Fruit fly (Drosophila melanogaster) whole organism, pupa: ENCODE data around the gene Kots.

Experiments
- CG10348 ChIP-seq: fragments of 200-800 bp; sonication (Bioruptor generic); IDR thresholded peaks from 2 replicates; pipeline ENCODE4 v1.3.6; 2022; ENCODE audit warnings: missing biosample characterization, missing genetic modification characterization
- CG12605 ChIP-seq: fragments of 200-800 bp; sonication (Bioruptor generic); IDR thresholded peaks from 2 replicates; pipeline ENCODE4 v1.3.6; 2022; ENCODE audit warnings: missing biosample characterization, missing genetic modification characterization
- CG13204 ChIP-seq: fragments of 200-800 bp; sonication (Bioruptor generic); optimal IDR thresholded peaks from 2 replicates; lab custom pipeline; 2018; ENCODE audit warnings: missing biosample characterization, mild to moderate bottlenecking, missing genetic modification characterization, moderate library complexity
- CG14655 ChIP-seq: fragments of 200-800 bp; sonication (Bioruptor generic); optimal IDR thresholded peaks from 3 replicates; lab custom pipeline; 2017; ENCODE audit warnings: mild to moderate bottlenecking, missing biosample characterization, missing genetic modification reagents, missing genetic modification characterization
- CG15710 ChIP-seq: fragments of 200-800 bp; sonication (Bioruptor generic); optimal IDR thresholded peaks from 2 replicates; lab custom pipeline; 2018; ENCODE audit warnings: missing biosample characterization, mild to moderate bottlenecking, missing genetic modification characterization, moderate library complexity
- CG17806 ChIP-seq: fragments of 200-800 bp; sonication (Bioruptor generic); optimal IDR thresholded peaks from 2 replicates; lab custom pipeline; 2018; ENCODE audit warnings: missing biosample characterization, mild to moderate bottlenecking, missing genetic modification characterization, moderate library complexity
- CG32121 ChIP-seq: fragments of 200-800 bp; sonication (Bioruptor generic); IDR thresholded peaks from 2 replicates; pipeline ENCODE4 v1.3.6; 2022; ENCODE audit warnings: missing biosample characterization, missing genetic modification characterization
- CG34367 ChIP-seq: fragments of 200-800 bp; sonication (Bioruptor generic); optimal IDR thresholded peaks from 2 replicates; lab custom pipeline; 2018; ENCODE audit warnings: missing biosample characterization, mild to moderate bottlenecking, missing genetic modification characterization
- CG4496 ChIP-seq: fragments of 200-800 bp; sonication (Bioruptor generic); IDR thresholded peaks from 3 replicates; pipeline ENCODE4 v1.3.6; 2022; ENCODE audit warnings: missing biosample characterization, missing genetic modification characterization
- CG8159 ChIP-seq: fragments of 200-800 bp; sonication (Bioruptor generic); optimal IDR thresholded peaks from 3 replicates; lab custom pipeline; 2018; ENCODE audit warnings: missing biosample characterization, mild to moderate bottlenecking, missing genetic modification characterization, moderate library complexity
- CG8301 ChIP-seq: fragments of 200-800 bp; sonication (Bioruptor generic); optimal IDR thresholded peaks from 2 replicates; lab custom pipeline; 2018; ENCODE audit warnings: missing biosample characterization, mild to moderate bottlenecking, missing genetic modification characterization
- CG9948 ChIP-seq: fragments of 200-800 bp; sonication (Bioruptor generic); optimal IDR thresholded peaks from 2 replicates; lab custom pipeline; 2018; ENCODE audit warnings: missing biosample characterization, mild to moderate bottlenecking, missing genetic modification characterization, moderate library complexity
- D1 ChIP-seq: fragments of 200-800 bp; sonication (Bioruptor generic); optimal IDR thresholded peaks from 2 replicates; lab custom pipeline; 2018; ENCODE audit warnings: missing biosample characterization, mild to moderate bottlenecking, missing genetic modification characterization, moderate library complexity
- EcR ChIP-seq: fragments of 200-800 bp; sonication (Bioruptor generic); optimal IDR thresholded peaks from 3 replicates; lab custom pipeline; 2019; ENCODE audit warnings: missing biosample characterization, missing genetic modification characterization, mild to moderate bottlenecking, moderate library complexity, missing genetic modification reagents
- Ets98B ChIP-seq: fragments of 200-800 bp; sonication (Bioruptor generic); IDR thresholded peaks from 2 replicates; pipeline ENCODE4 v1.3.6; 2022; ENCODE audit warnings: missing biosample characterization, missing genetic modification characterization
- Pif1A ChIP-seq: fragments of 200-800 bp; sonication (Bioruptor generic); optimal IDR thresholded peaks from 3 replicates; lab custom pipeline; 2016; ENCODE audit warnings: missing biosample characterization, missing genetic modification characterization
- Pif1B ChIP-seq: fragments of 200-800 bp; sonication (Bioruptor generic); optimal IDR thresholded peaks from 3 replicates; lab custom pipeline; 2016; ENCODE audit warnings: missing biosample characterization, missing genetic modification characterization
- Snoo ChIP-seq: fragments of 200-800 bp; sonication (Bioruptor generic); optimal IDR thresholded peaks from 3 replicates; lab custom pipeline; 2017; ENCODE audit warnings: missing biosample characterization, mild to moderate bottlenecking, missing genetic modification characterization, inconsistent platforms
- fd96Ca ChIP-seq: fragments of 200-800 bp; sonication (Bioruptor generic); IDR thresholded peaks from 3 replicates; pipeline ENCODE4 v1.3.6; 2022; ENCODE audit warnings: missing biosample characterization, missing genetic modification characterization
- gl ChIP-seq: fragments of 200-800 bp; sonication (Bioruptor generic); optimal IDR thresholded peaks from 2 replicates; lab custom pipeline; 2018; ENCODE audit warnings: missing biosample characterization, mild to moderate bottlenecking, missing genetic modification characterization
- rn ChIP-seq: fragments of 200-800 bp; sonication (Bioruptor generic); IDR thresholded peaks from 2 replicates; pipeline ENCODE4 v1.3.6; 2022; ENCODE audit warnings: missing biosample characterization, missing genetic modification characterization

Gene Kots

dm6 chr3R:13951038-13951437 is 12.9 kb downstream of the Kots start, which contains the start of gene CG9926:
Gene CG9926 (minus strand): TSS chr3R:13951138.
- TF ChIP-seq CG8159 (tag; lab: Kevin White, UChicago) (no peak), CG4496 (no peak), Ets98B (no peak), fd96Ca (no peak), CG34367 (tag; lab: Kevin White, UChicago) (no peak), gl (no peak), CG10348 (no peak), Pif1B (no peak), EcR (GFP tag; lab: Kevin White, UChicago) (no peak), CG14655 (GFP tag; lab: Kevin White, UChicago) (no peak), CG8301 (tag; lab: Kevin White, UChicago) (no peak), D1 (tag; lab: Kevin White, UChicago) (no peak), CG32121 (GFP tag; lab: Robert Waterston, UW) (no peak), CG9948 (tag; lab: Kevin White, UChicago) (no peak), CG15710 (no peak)

dm6 chr3R:13949571-13949970 is 14.4 kb downstream of the Kots start:
- TF ChIP-seq CG8301 (tag; lab: Kevin White, UChicago) (no peak), CG17806 (tag; lab: Kevin White, UChicago) (no peak), CG13204 (GFP tag; lab: Kevin White, UChicago) (no peak), gl (no peak), CG9948 (tag; lab: Kevin White, UChicago) (no peak), CG4496 (no peak), Pif1B (no peak), CG15710 (no peak), CG8159 (tag; lab: Kevin White, UChicago) (no peak), CG34367 (tag; lab: Kevin White, UChicago) (no peak), Pif1A (GFP tag; lab: Kevin White, UChicago) (no peak), CG10348 (no peak), CG32121 (GFP tag; lab: Robert Waterston, UW) (no peak), CG14655 (GFP tag; lab: Kevin White, UChicago) (no peak), fd96Ca (no peak)
- TF ChIP-seq, all 21 proteins: peak for 0

- TF ChIP-seq CG14655 (GFP tag; lab: Kevin White, UChicago), result no peak
- no peak for TF ChIP-seq CG17806 (tag; lab: Kevin White, UChicago)
- TF ChIP-seq CG8159 (tag; lab: Kevin White, UChicago), result no peak
- TF ChIP-seq CG32121 (GFP tag; lab: Robert Waterston, UW), result no peak
- TF ChIP-seq EcR (GFP tag; lab: Kevin White, UChicago), result no peak
- TF ChIP-seq CG4496, result no peak
- TF ChIP-seq fd96Ca, result no peak
- TF ChIP-seq CG12605 (GFP tag; lab: Robert Waterston, UW), result no peak
- TF ChIP-seq CG15710, result no peak
- TF ChIP-seq CG9948 (tag; lab: Kevin White, UChicago), result no peak
- no peak for TF ChIP-seq Ets98B
- TF ChIP-seq Pif1B, result no peak
- no peak for TF ChIP-seq CG10348
- no peak for TF ChIP-seq CG34367 (tag; lab: Kevin White, UChicago)
- no peak for TF ChIP-seq Pif1A (GFP tag; lab: Kevin White, UChicago)
- TF ChIP-seq rn (GFP tag; lab: Robert Waterston, UW), result no peak
- no peak for TF ChIP-seq gl
Observed at dm6 chr3R:13948237-13948636, 15.7 kb downstream of the Kots start, which contains the start of gene CG31517. Gene CG31517 (plus strand): TSS chr3R:13948420.

dm6 chr3R:13947415-13947814 is 16.6 kb downstream of the Kots start:
- TF ChIP-seq CG10348 (no peak), D1 (tag; lab: Kevin White, UChicago) (no peak), Pif1A (GFP tag; lab: Kevin White, UChicago) (no peak), gl (no peak), CG9948 (tag; lab: Kevin White, UChicago) (no peak), CG14655 (GFP tag; lab: Kevin White, UChicago) (no peak), CG32121 (GFP tag; lab: Robert Waterston, UW) (no peak), CG15710 (no peak), rn (GFP tag; lab: Robert Waterston, UW) (no peak), CG8159 (tag; lab: Kevin White, UChicago) (no peak), Ets98B (no peak), CG17806 (tag; lab: Kevin White, UChicago) (no peak), Snoo (tag; lab: Kevin White, UChicago) (no peak), fd96Ca (no peak)

- TF ChIP-seq CG14655 (GFP tag; lab: Kevin White, UChicago) (no peak), CG17806 (tag; lab: Kevin White, UChicago) (no peak), CG15710 (no peak), CG8159 (tag; lab: Kevin White, UChicago) (no peak)
Observed at dm6 chr3R:13946117-13946516, 17.9 kb downstream of the Kots start.

- no peak for TF ChIP-seq CG15710
- TF ChIP-seq Ets98B, result no peak
- no peak for TF ChIP-seq EcR (GFP tag; lab: Kevin White, UChicago)
- TF ChIP-seq CG13204 (GFP tag; lab: Kevin White, UChicago), result no peak
- no peak for TF ChIP-seq CG14655 (GFP tag; lab: Kevin White, UChicago)
- no peak for TF ChIP-seq CG12605 (GFP tag; lab: Robert Waterston, UW)
- TF ChIP-seq CG17806 (tag; lab: Kevin White, UChicago), result no peak
- TF ChIP-seq gl, result no peak
- no peak for TF ChIP-seq CG8159 (tag; lab: Kevin White, UChicago)
- no peak for TF ChIP-seq CG34367 (tag; lab: Kevin White, UChicago)
- TF ChIP-seq CG10348, result no peak
- no peak for TF ChIP-seq fd96Ca
- no peak for TF ChIP-seq CG4496
- no peak for TF ChIP-seq CG32121 (GFP tag; lab: Robert Waterston, UW)
- no peak for TF ChIP-seq rn (GFP tag; lab: Robert Waterston, UW)
- no peak for TF ChIP-seq D1 (tag; lab: Kevin White, UChicago)
- no peak for TF ChIP-seq Pif1B
- no peak for TF ChIP-seq CG9948 (tag; lab: Kevin White, UChicago)
- TF ChIP-seq Snoo (tag; lab: Kevin White, UChicago), result no peak
Observed at dm6 chr3R:13945712-13946111, 18.3 kb downstream of the Kots start, which contains the start of gene Art6. Gene Art6 (minus strand): TSS chr3R:13945812.
